Fruit fly (Drosophila melanogaster) whole organism: ENCODE measurements around the gene lds.

Experiments used
- CG8478 ChIP-seq: fragments of >200 bp; optimal IDR thresholded peaks from 2 replicates; lab custom pipeline; 2018; ENCODE audit warnings: inconsistent platforms
- psq ChIP-seq: fragments of >200 bp; optimal IDR thresholded peaks from 2 replicates; lab custom pipeline; 2017
- usp ChIP-seq: fragments of >200 bp; optimal IDR thresholded peaks from 2 replicates; lab custom pipeline; 2017; ENCODE audit warnings: missing biosample characterization, missing genetic modification characterization, mixed read lengths

DNA sequence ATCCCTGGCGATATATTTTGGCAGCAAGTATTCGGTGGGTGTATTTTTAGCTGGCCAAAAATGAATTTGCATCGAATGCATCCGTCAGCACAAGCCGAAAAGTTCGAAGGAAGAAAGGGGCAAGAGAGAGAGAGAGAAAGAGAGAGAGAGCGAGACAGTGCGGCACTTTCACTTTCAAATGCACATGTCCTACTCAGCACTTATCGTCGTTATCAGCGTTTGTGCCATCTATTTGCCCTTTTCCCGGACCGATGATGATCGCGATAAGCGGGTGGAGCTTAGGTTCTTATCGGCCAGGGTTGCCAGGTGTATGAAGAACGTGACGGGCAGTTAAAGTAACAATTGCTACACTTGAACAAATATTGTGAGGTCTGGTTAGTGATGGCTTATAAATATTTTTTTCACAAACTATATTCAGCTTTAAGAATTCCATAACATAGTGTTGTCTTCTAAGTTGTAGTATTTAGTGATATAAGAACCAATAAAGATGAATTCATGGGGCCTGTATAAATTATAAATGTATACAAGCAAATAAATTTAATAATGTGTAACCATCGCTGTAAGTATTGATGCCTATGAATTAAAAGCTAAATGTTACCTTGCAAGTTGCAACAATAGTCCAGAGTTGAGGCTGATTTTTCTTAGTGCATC lies 24.6 kb downstream of the lds start:
- TF ChIP-seq CG8478 (no peak), usp (GFP tag; lab: Kevin White, UChicago) (no peak), psq (lab: Kevin White, UChicago) (no peak)
